Fruit fly (Drosophila melanogaster): ENCODE results near the gene Tbc1d8-9.

Tbc1d8-9 gene

dm6 chr3L:21343254-21344083, at the start of gene Tbc1d8-9, which contains the start of gene CG32436:
TSS of gene Tbc1d8-9 (minus strand) at chr3L:21343716.
TSS of gene CG32436 (plus strand) at chr3L:21344033.
- TF ChIP-seq CG33017 (tag; optimal IDR thresholded peaks at IDR 0.05) (peak; percentile 27), cic (GFP tag; optimal IDR thresholded peaks at IDR 0.05) (peak; percentile 37), Hr96 (GFP tag; optimal IDR thresholded peaks at IDR 0.05) (no peak), toe (GFP tag; optimal IDR thresholded peaks at IDR 0.05) (no peak), kay (GFP tag; ENCODE audit: borderline replicate concordance) (no peak), Clk (GFP tag; optimal IDR thresholded peaks at IDR 0.05) (no peak), CG7045 (GFP tag; optimal IDR thresholded peaks at IDR 0.05) (peak; percentile 42), CG14711 (tag; optimal IDR thresholded peaks at IDR 0.05) (peak; percentile 5), ovo (GFP tag; optimal IDR thresholded peaks at IDR 0.05) (no peak), CG1620 (GFP tag; optimal IDR thresholded peaks at IDR 0.05) (no peak), CG7101 (tag; optimal IDR thresholded peaks at IDR 0.05) (peak; percentile 17), Mnt (GFP tag; optimal IDR thresholded peaks at IDR 0.05) (peak; percentile 67), Crg-1 (GFP tag; optimal IDR thresholded peaks at IDR 0.05) (no peak), CG5204 (GFP tag; optimal IDR thresholded peaks at IDR 0.05) (no peak), CG11617 (GFP tag; optimal IDR thresholded peaks at IDR 0.05) (peak; percentile 9), tj (GFP tag; optimal IDR thresholded peaks at IDR 0.05) (peak; percentile 33), pad (GFP tag; optimal IDR thresholded peaks at IDR 0.05) (no peak), CG12768 (GFP tag; optimal IDR thresholded peaks at IDR 0.05) (no peak), cnc (optimal IDR thresholded peaks at IDR 0.05) (no peak), bab1 (GFP tag; optimal IDR thresholded peaks at IDR 0.05) (peak; percentile 49)

dm6 chr3L:21390431-21390830, 46.9 kb upstream of the Tbc1d8-9 start:
- TF ChIP-seq kay (GFP tag; ENCODE audit: borderline replicate concordance) (peak; percentile 41), bab1 (GFP tag; optimal IDR thresholded peaks at IDR 0.05) (no peak)

- no peak for TF ChIP-seq CG5204 (GFP tag; optimal IDR thresholded peaks at IDR 0.05)
- peak; percentile 93 for TF ChIP-seq tj (GFP tag; optimal IDR thresholded peaks at IDR 0.05)
Observed at dm6 chr3L:21389758-21390157, 46.2 kb upstream of the Tbc1d8-9 start.

- TF ChIP-seq tj (GFP tag; optimal IDR thresholded peaks at IDR 0.05) (peak; percentile 97), CG14711 (tag; optimal IDR thresholded peaks at IDR 0.05) (no peak)
Observed at dm6 chr3L:21388824-21389223, 45.3 kb upstream of the Tbc1d8-9 start.

- TF ChIP-seq CG1620 (GFP tag; optimal IDR thresholded peaks at IDR 0.05) = no peak
- no peak for TF ChIP-seq CG33017 (tag; optimal IDR thresholded peaks at IDR 0.05)
- peak; percentile 57 for TF ChIP-seq cic (GFP tag; optimal IDR thresholded peaks at IDR 0.05)
- no peak for TF ChIP-seq Hr96 (GFP tag; optimal IDR thresholded peaks at IDR 0.05)
- no peak for TF ChIP-seq tj (GFP tag; optimal IDR thresholded peaks at IDR 0.05)
- TF ChIP-seq Mnt (GFP tag; optimal IDR thresholded peaks at IDR 0.05) = peak; percentile 25
- TF ChIP-seq Clk (GFP tag; optimal IDR thresholded peaks at IDR 0.05) = no peak
- peak; percentile 17 for TF ChIP-seq ovo (GFP tag; optimal IDR thresholded peaks at IDR 0.05)
- no peak for TF ChIP-seq CG11617 (GFP tag; optimal IDR thresholded peaks at IDR 0.05)
- TF ChIP-seq bab1 (GFP tag; optimal IDR thresholded peaks at IDR 0.05) = no peak
- TF ChIP-seq CG12768 (GFP tag; optimal IDR thresholded peaks at IDR 0.05) = no peak
- no peak for TF ChIP-seq CG14711 (tag; optimal IDR thresholded peaks at IDR 0.05)
- TF ChIP-seq CG7101 (tag; optimal IDR thresholded peaks at IDR 0.05) = no peak
- no peak for TF ChIP-seq cnc (optimal IDR thresholded peaks at IDR 0.05)
- TF ChIP-seq pad (GFP tag; optimal IDR thresholded peaks at IDR 0.05) = no peak
- TF ChIP-seq toe (GFP tag; optimal IDR thresholded peaks at IDR 0.05) = no peak
- TF ChIP-seq CG7045 (GFP tag; optimal IDR thresholded peaks at IDR 0.05) = no peak
- TF ChIP-seq Crg-1 (GFP tag; optimal IDR thresholded peaks at IDR 0.05) = no peak
- no peak for TF ChIP-seq CG5204 (GFP tag; optimal IDR thresholded peaks at IDR 0.05)
- TF ChIP-seq kay (GFP tag; ENCODE audit: borderline replicate concordance) = no peak
Observed at dm6 chr3L:21386917-21387316, 43.4 kb upstream of the Tbc1d8-9 start.

dm6 chr3L:21385699-21386098, 42.2 kb upstream of the Tbc1d8-9 start:
- TF ChIP-seq toe (GFP tag; optimal IDR thresholded peaks at IDR 0.05) (no peak), CG33017 (tag; optimal IDR thresholded peaks at IDR 0.05) (no peak), CG7101 (tag; optimal IDR thresholded peaks at IDR 0.05) (no peak), pad (GFP tag; optimal IDR thresholded peaks at IDR 0.05) (no peak), cic (GFP tag; optimal IDR thresholded peaks at IDR 0.05) (no peak), Crg-1 (GFP tag; optimal IDR thresholded peaks at IDR 0.05) (no peak), ovo (GFP tag; optimal IDR thresholded peaks at IDR 0.05) (no peak), Hr96 (GFP tag; optimal IDR thresholded peaks at IDR 0.05) (no peak), CG14711 (tag; optimal IDR thresholded peaks at IDR 0.05) (no peak), cnc (optimal IDR thresholded peaks at IDR 0.05) (no peak), Mnt (GFP tag; optimal IDR thresholded peaks at IDR 0.05) (no peak), CG1620 (GFP tag; optimal IDR thresholded peaks at IDR 0.05) (no peak), Clk (GFP tag; optimal IDR thresholded peaks at IDR 0.05) (no peak), bab1 (GFP tag; optimal IDR thresholded peaks at IDR 0.05) (no peak), tj (GFP tag; optimal IDR thresholded peaks at IDR 0.05) (no peak), CG11617 (GFP tag; optimal IDR thresholded peaks at IDR 0.05) (no peak)

- peak; percentile 54 for TF ChIP-seq CG14711 (tag; optimal IDR thresholded peaks at IDR 0.05)
- TF ChIP-seq CG33017 (tag; optimal IDR thresholded peaks at IDR 0.05) = peak; percentile 37
- peak; percentile 28 for TF ChIP-seq CG7101 (tag; optimal IDR thresholded peaks at IDR 0.05)
- TF ChIP-seq Clk (GFP tag; optimal IDR thresholded peaks at IDR 0.05) = no peak
- no peak for TF ChIP-seq CG12768 (GFP tag; optimal IDR thresholded peaks at IDR 0.05)
- TF ChIP-seq cic (GFP tag; optimal IDR thresholded peaks at IDR 0.05) = no peak
- TF ChIP-seq ovo (GFP tag; optimal IDR thresholded peaks at IDR 0.05) = no peak
Observed at dm6 chr3L:21383440-21383839, 39.9 kb upstream of the Tbc1d8-9 start.
